Fruit fly (Drosophila melanogaster) whole organism, embryonic: ENCODE results near the gene Nepl18.
A peak's percentile ranks its signal among the peaks of the same experiment; 100 is the strongest.

ENCODE experiments used
- CG10274 ChIP-seq: fragments of 200-800 bp; sonication (Bioruptor generic); optimal IDR thresholded peaks from 3 replicates; lab custom pipeline; 2017; ENCODE audit warnings: missing biosample characterization, mild to moderate bottlenecking, missing genetic modification characterization
- CG10462 ChIP-seq: fragments of 200-800 bp; sonication (Bioruptor generic); optimal IDR thresholded peaks from 2 replicates; lab custom pipeline; 2016; ENCODE audit warnings: missing biosample characterization, missing genetic modification characterization
- CG11085 ChIP-seq: fragments of 200-800 bp; sonication (Bioruptor generic); IDR thresholded peaks from 2 replicates; pipeline ENCODE4 v1.3.6; 2022; ENCODE audit warnings: missing biosample characterization, missing genetic modification characterization
- CG11093 ChIP-seq: fragments of 200-800 bp; sonication (Bioruptor generic); IDR thresholded peaks from 3 replicates; pipeline ENCODE4 v1.3.6; 2022; ENCODE audit warnings: missing biosample characterization, missing genetic modification characterization
- CG11695 ChIP-seq: fragments of 200-800 bp; sonication (Bioruptor generic); IDR thresholded peaks from 3 replicates; pipeline ENCODE4 v1.3.6; 2022; ENCODE audit warnings: missing biosample characterization, missing genetic modification characterization
- CG12071 ChIP-seq: fragments of 200-800 bp; sonication (Bioruptor generic); optimal IDR thresholded peaks from 3 replicates; lab custom pipeline; 2018; ENCODE audit warnings: missing biosample characterization, mild to moderate bottlenecking, missing genetic modification characterization
- CG12219 ChIP-seq: fragments of 200-800 bp; sonication (Bioruptor generic); optimal IDR thresholded peaks from 3 replicates; lab custom pipeline; 2018; ENCODE audit warnings: missing biosample characterization, mild to moderate bottlenecking, missing genetic modification characterization
- CG13123 ChIP-seq: fragments of 200-800 bp; sonication (Bioruptor generic); optimal IDR thresholded peaks from 2 replicates; lab custom pipeline; 2016; ENCODE audit warnings: missing biosample characterization, missing genetic modification characterization
- CG14441 ChIP-seq: fragments of 200-800 bp; sonication (Bioruptor generic); IDR thresholded peaks from 2 replicates; pipeline ENCODE4 v1.3.6; 2022; ENCODE audit warnings: missing biosample characterization, missing genetic modification characterization
- CG17359 ChIP-seq: fragments of 200-800 bp; sonication (Bioruptor generic); optimal IDR thresholded peaks from 3 replicates; lab custom pipeline; 2018; ENCODE audit warnings: missing biosample characterization, mild to moderate bottlenecking, missing genetic modification characterization, moderate library complexity
- CG1832 ChIP-seq: fragments of 200-800 bp; sonication (Bioruptor generic); optimal IDR thresholded peaks from 2 replicates; lab custom pipeline; 2017; ENCODE audit warnings: missing biosample characterization, mild to moderate bottlenecking, missing genetic modification characterization, inconsistent platforms
- CG18619 ChIP-seq: fragments of 200-800 bp; sonication (Bioruptor generic); optimal IDR thresholded peaks from 3 replicates; lab custom pipeline; 2017; ENCODE audit warnings: missing biosample characterization, mild to moderate bottlenecking, missing genetic modification characterization
- CG2678 ChIP-seq: fragments of 200-800 bp; sonication (Bioruptor generic); optimal IDR thresholded peaks from 3 replicates; lab custom pipeline; 2019; ENCODE audit warnings: missing biosample characterization, mild to moderate bottlenecking, missing genetic modification characterization, moderate library complexity
- CG30431 ChIP-seq: fragments of 200-800 bp; sonication (Bioruptor generic); optimal IDR thresholded peaks from 2 replicates; lab custom pipeline; 2017; ENCODE audit warnings: missing biosample characterization, missing genetic modification characterization
- CG3163 ChIP-seq: fragments of 200-800 bp; sonication (Bioruptor generic); optimal IDR thresholded peaks from 3 replicates; lab custom pipeline; 2016; ENCODE audit warnings: missing biosample characterization, missing genetic modification characterization
- CG5953 ChIP-seq: fragments of 200-800 bp; sonication (Bioruptor generic); IDR thresholded peaks from 2 replicates; pipeline ENCODE4 v1.3.6; 2022; ENCODE audit warnings: missing biosample characterization, missing genetic modification characterization
- CG6765 ChIP-seq: fragments of 200-800 bp; sonication (Bioruptor generic); optimal IDR thresholded peaks from 3 replicates; lab custom pipeline; 2017; ENCODE audit warnings: missing biosample characterization, mild to moderate bottlenecking, missing genetic modification characterization
- CG6854 ChIP-seq: fragments of 200-800 bp; sonication (Bioruptor generic); optimal IDR thresholded peaks from 3 replicates; lab custom pipeline; 2017; ENCODE audit warnings: missing biosample characterization, mild to moderate bottlenecking, missing genetic modification characterization
- CG9727 ChIP-seq: fragments of 200-800 bp; sonication (Bioruptor generic); optimal IDR thresholded peaks from 3 replicates; lab custom pipeline; 2017; ENCODE audit warnings: missing biosample characterization, mild to moderate bottlenecking, missing genetic modification characterization
- CG9932 ChIP-seq: fragments of 200-800 bp; sonication (Bioruptor generic); IDR thresholded peaks from 2 replicates; pipeline ENCODE4 v1.3.6; 2022; ENCODE audit warnings: missing biosample characterization, missing genetic modification characterization
- Dek ChIP-seq: fragments of 200-800 bp; sonication (Bioruptor generic); optimal IDR thresholded peaks from 3 replicates; lab custom pipeline; 2019; ENCODE audit warnings: missing biosample characterization, mild to moderate bottlenecking, missing genetic modification characterization, moderate library complexity
- E2f2 ChIP-seq: fragments of 200-800 bp; sonication (Bioruptor generic); IDR thresholded peaks from 2 replicates; pipeline ENCODE4 v1.3.6; 2022; ENCODE audit warnings: missing biosample characterization, missing genetic modification characterization
- Ets65A ChIP-seq: fragments of 200-800 bp; sonication (Bioruptor generic); peaks from one replicate; lab custom pipeline; 2016; ENCODE audit warnings: missing biosample characterization, missing genetic modification characterization
- Fer3 ChIP-seq: fragments of 200-800 bp; sonication (Bioruptor generic); optimal IDR thresholded peaks from 2 replicates; lab custom pipeline; 2018; ENCODE audit warnings: missing biosample characterization, mild to moderate bottlenecking, missing genetic modification characterization, moderate library complexity
- Hand ChIP-seq: fragments of 200-800 bp; sonication (Bioruptor generic); optimal IDR thresholded peaks from 2 replicates; lab custom pipeline; 2017; ENCODE audit warnings: mild to moderate bottlenecking, missing biosample characterization, missing genetic modification reagents, missing genetic modification characterization
- HmgZ ChIP-seq: fragments of 200-800 bp; sonication (Bioruptor generic); optimal IDR thresholded peaks from 2 replicates; lab custom pipeline; 2018; ENCODE audit warnings: missing biosample characterization, mild to moderate bottlenecking, missing genetic modification characterization
- Hmx ChIP-seq: fragments of 200-800 bp; sonication (Bioruptor generic); optimal IDR thresholded peaks from 2 replicates; lab custom pipeline; 2016; ENCODE audit warnings: missing biosample characterization, missing genetic modification characterization
- Hsf ChIP-seq: fragments of 200-800 bp; sonication (Bioruptor generic); optimal IDR thresholded peaks from 3 replicates; lab custom pipeline; 2016; ENCODE audit warnings: missing biosample characterization, missing genetic modification characterization
- NFAT ChIP-seq: fragments of 200-800 bp; sonication (Bioruptor generic); IDR thresholded peaks from 2 replicates; pipeline ENCODE4 v1.3.6; 2022; ENCODE audit warnings: missing biosample characterization, missing genetic modification characterization
- Pdp1 ChIP-seq, 2 experiments: fragments of 200-800 bp; sonication (Bioruptor generic); optimal IDR thresholded peaks; 3 replicates each; lab custom pipeline; 2016; ENCODE audit warnings: missing biosample characterization in 2 of 2, missing genetic modification characterization in 2 of 2, mild to moderate bottlenecking in 1 of 2, moderate library complexity in 1 of 2
- Rfx ChIP-seq: fragments of 200-800 bp; sonication (Bioruptor generic); IDR thresholded peaks from 2 replicates; pipeline ENCODE4 v1.3.6; 2022; ENCODE audit warnings: missing biosample characterization, missing genetic modification characterization
- az2 ChIP-seq: fragments of 200-800 bp; sonication (Bioruptor generic); optimal IDR thresholded peaks from 3 replicates; lab custom pipeline; 2016; ENCODE audit warnings: missing biosample characterization, missing genetic modification characterization
- bcd ChIP-seq: fragments of 200-800 bp; sonication (Bioruptor generic); optimal IDR thresholded peaks from 2 replicates; lab custom pipeline; 2017; ENCODE audit warnings: missing biosample characterization, mild to moderate bottlenecking, missing genetic modification characterization
- caup ChIP-seq: fragments of 200-800 bp; sonication (Bioruptor generic); optimal IDR thresholded peaks from 3 replicates; lab custom pipeline; 2017; ENCODE audit warnings: missing biosample characterization, mild to moderate bottlenecking, missing genetic modification characterization, moderate library complexity; ENCODE audit not compliant: severe bottlenecking
- dan ChIP-seq: fragments of 200-800 bp; sonication (Bioruptor generic); IDR thresholded peaks from 2 replicates; pipeline ENCODE4 v1.3.6; 2022; ENCODE audit warnings: missing biosample characterization, missing genetic modification characterization
- dm ChIP-seq: fragments of 200-800 bp; sonication (Bioruptor generic); optimal IDR thresholded peaks from 3 replicates; lab custom pipeline; 2016; ENCODE audit warnings: missing biosample characterization, missing genetic modification characterization
- dmrt11E ChIP-seq: fragments of 200-800 bp; sonication (Bioruptor generic); optimal IDR thresholded peaks from 3 replicates; lab custom pipeline; 2018; ENCODE audit warnings: missing biosample characterization, mild to moderate bottlenecking, missing genetic modification characterization, moderate library complexity
- eyg ChIP-seq: fragments of 200-800 bp; sonication (Bioruptor generic); optimal IDR thresholded peaks from 3 replicates; lab custom pipeline; 2016; ENCODE audit warnings: missing biosample characterization, missing genetic modification characterization
- ham ChIP-seq: fragments of 200-800 bp; sonication (Bioruptor generic); IDR thresholded peaks from 2 replicates; pipeline ENCODE4 v1.3.6; 2022; ENCODE audit warnings: missing biosample characterization, missing genetic modification characterization
- her ChIP-seq: fragments of 200-800 bp; sonication (Bioruptor generic); optimal IDR thresholded peaks from 2 replicates; lab custom pipeline; 2016; ENCODE audit warnings: missing biosample characterization, missing genetic modification characterization
- jigr1 ChIP-seq: fragments of 200-800 bp; sonication (Bioruptor generic); IDR thresholded peaks from 3 replicates; pipeline ENCODE4 v1.3.6; 2022; ENCODE audit warnings: missing biosample characterization, missing genetic modification characterization
- kay ChIP-seq: fragments of 200-800 bp; sonication (Bioruptor generic); optimal IDR thresholded peaks from 2 replicates; lab custom pipeline; 2016; ENCODE audit warnings: missing biosample characterization, missing genetic modification characterization
- nom ChIP-seq: fragments of 200-800 bp; sonication (Bioruptor generic); optimal IDR thresholded peaks from 2 replicates; lab custom pipeline; 2017; ENCODE audit warnings: missing biosample characterization, missing genetic modification characterization, mild to moderate bottlenecking, moderate library complexity, missing genetic modification reagents
- pita ChIP-seq: fragments of 200-800 bp; sonication (Bioruptor generic); optimal IDR thresholded peaks from 2 replicates; lab custom pipeline; 2017; ENCODE audit warnings: missing biosample characterization, mild to moderate bottlenecking, missing genetic modification characterization
- sc ChIP-seq, 3 experiments: fragments of >200 bp in 2 of 3; fragments of 200-800 bp in 1 of 3; sonication (Bioruptor generic) in 1 of 3; optimal IDR thresholded peaks; 2 replicates in 2 of 3; 3 replicates in 1 of 3; lab custom pipeline; 2017; ENCODE audit warnings: mild to moderate bottlenecking in 1 of 3, missing biosample characterization in 1 of 3, missing genetic modification characterization in 1 of 3, missing genetic modification reagents in 1 of 3
- ssp ChIP-seq: fragments of 200-800 bp; sonication (Bioruptor generic); IDR thresholded peaks from 2 replicates; pipeline ENCODE4 v1.3.6; 2022; ENCODE audit warnings: missing biosample characterization, missing genetic modification characterization
- tin ChIP-seq: fragments of 200-800 bp; sonication (Bioruptor generic); optimal IDR thresholded peaks from 3 replicates; lab custom pipeline; 2016; ENCODE audit warnings: missing biosample characterization, missing genetic modification characterization
- trem ChIP-seq: fragments of 200-800 bp; optimal IDR thresholded peaks from 3 replicates; lab custom pipeline; 2019; ENCODE audit warnings: missing biosample characterization, mild to moderate bottlenecking, missing genetic modification characterization, moderate library complexity
- z ChIP-seq: fragments of 200-800 bp; sonication (Bioruptor generic); IDR thresholded peaks from 3 replicates; pipeline ENCODE4 v1.3.6; 2022; ENCODE audit warnings: missing biosample characterization, missing genetic modification characterization
- zen ChIP-seq: fragments of 200-800 bp; sonication (Bioruptor generic); optimal IDR thresholded peaks from 3 replicates; lab custom pipeline; 2018; ENCODE audit warnings: missing biosample characterization, mild to moderate bottlenecking, missing genetic modification characterization, moderate library complexity

The Nepl18 gene

DNA sequence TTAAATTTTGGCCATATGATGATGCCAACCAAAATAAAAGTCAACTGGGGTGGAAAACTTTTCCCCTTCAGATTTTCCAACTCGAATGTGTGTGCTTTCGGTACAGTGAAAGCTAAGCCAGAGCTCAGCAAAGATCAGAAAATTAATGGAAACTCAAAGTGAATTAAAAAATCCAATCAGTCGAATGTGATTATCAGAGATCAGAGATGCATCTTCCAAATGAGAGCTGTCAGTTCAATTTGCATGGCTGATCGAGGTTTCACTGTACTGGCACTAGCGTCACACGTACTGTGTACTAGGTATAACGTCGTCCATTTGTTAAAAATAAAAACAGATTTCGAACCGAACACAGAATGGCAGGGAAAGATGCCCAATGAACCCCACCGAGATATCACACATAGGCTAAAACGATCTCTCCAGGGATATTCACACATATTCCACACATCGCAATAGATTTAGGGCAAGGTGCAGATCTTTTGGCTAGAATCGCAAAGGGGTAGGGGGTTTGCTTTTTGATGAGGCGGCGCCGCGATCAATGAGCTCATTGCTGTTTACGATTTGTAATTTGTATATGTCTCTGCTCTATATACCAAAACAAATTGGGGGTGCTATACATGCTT is 29.5 kb downstream of the Nepl18 start (continued):
- TF ChIP-seq Hsf (GFP tag; lab: Kevin White, UChicago) (peak; percentile 69), ssp (peak; percentile 63), CG30431 (GFP tag; lab: Kevin White, UChicago) (peak; percentile 46), CG17359 (peak; percentile 68), dmrt11E (tag; lab: Kevin White, UChicago) (no peak), E2f2 (GFP tag; lab: Robert Waterston, UW) (peak; percentile 60), CG11695 (GFP tag; lab: Robert Waterston, UW) (peak; percentile 77), CG5953 (GFP tag; lab: Robert Waterston, UW) (peak; percentile 66), Fer3 (peak; percentile 70), CG10274 (GFP tag; lab: Kevin White, UChicago) (peak; percentile 33), caup (GFP tag; lab: Kevin White, UChicago) (peak; percentile 57), dm (GFP tag; lab: Kevin White, UChicago) (peak; percentile 11), CG12219 (GFP tag; lab: Kevin White, UChicago) (peak; percentile 73), CG6765 (GFP tag; lab: Kevin White, UChicago) (peak; percentile 27), ham (GFP tag; lab: Robert Waterston, UW) (peak; percentile 69; the same call in 1 of the 2 replicates), CG10462 (GFP tag; lab: Kevin White, UChicago) (peak; percentile 53), jigr1 (GFP tag; lab: Robert Waterston, UW) (no peak; the same call in 2 of the 3 replicates), Rfx (GFP tag; lab: Robert Waterston, UW) (peak; percentile 94), CG11085 (GFP tag; lab: Robert Waterston, UW) (peak; percentile 74), CG11093 (GFP tag; lab: Robert Waterston, UW) (peak; percentile 61; the same call in 2 of the 3 replicates), kay (GFP tag; lab: Kevin White, UChicago) (peak; percentile 38), NFAT (GFP tag; lab: Robert Waterston, UW) (peak; percentile 92), tin (GFP tag; lab: Kevin White, UChicago) (peak; percentile 65), CG14441 (GFP tag; lab: Robert Waterston, UW) (peak; percentile 91), bcd (GFP tag; lab: Kevin White, UChicago) (peak; percentile 76), Ets65A (peak; percentile 96), CG1832 (GFP tag; lab: Kevin White, UChicago) (no peak), Dek (tag; lab: Kevin White, UChicago) (peak; percentile 68), trem (no peak), pita (no peak), CG9932 (peak; percentile 94), CG2678 (tag; lab: Kevin White, UChicago) (peak; percentile 77), Hand (GFP tag; lab: Kevin White, UChicago) (peak; percentile 17), az2 (GFP tag; lab: Kevin White, UChicago) (peak; percentile 73), Hmx (GFP tag; lab: Kevin White, UChicago) (peak; percentile 30), CG6854 (GFP tag; lab: Kevin White, UChicago) (peak; percentile 31), nom (GFP tag; lab: Kevin White, UChicago) (no peak), CG13123 (GFP tag; lab: Kevin White, UChicago) (peak; percentile 21), her (GFP tag; lab: Kevin White, UChicago) (peak; percentile 82), CG12071 (GFP tag; lab: Kevin White, UChicago) (peak; percentile 60), sc (optimal IDR thresholded peaks at IDR 0.05; lab: Kevin White, UChicago) (no peak), sc (GFP tag; optimal IDR thresholded peaks at IDR 0.05; lab: Kevin White, UChicago) (peak; percentile 3), eyg (GFP tag; lab: Kevin White, UChicago) (peak; percentile 61), CG18619 (GFP tag; lab: Kevin White, UChicago) (peak; percentile 57), HmgZ (tag; lab: Kevin White, UChicago) (peak; percentile 71), CG9727 (GFP tag; lab: Kevin White, UChicago) (peak; percentile 47), CG3163 (GFP tag; lab: Kevin White, UChicago) (peak; percentile 58), zen (tag; lab: Kevin White, UChicago) (no peak), z (GFP tag; lab: Robert Waterston, UW) (no peak), Pdp1 (GFP tag; optimal IDR thresholded peaks at IDR 0.05; lab: Kevin White, UChicago) (peak; percentile 70 to 81), dan (GFP tag; lab: Robert Waterston, UW) (no peak)
